Fruit fly (Drosophila melanogaster): ENCODE data around the gene Acyp.

The Acyp gene

DNA sequence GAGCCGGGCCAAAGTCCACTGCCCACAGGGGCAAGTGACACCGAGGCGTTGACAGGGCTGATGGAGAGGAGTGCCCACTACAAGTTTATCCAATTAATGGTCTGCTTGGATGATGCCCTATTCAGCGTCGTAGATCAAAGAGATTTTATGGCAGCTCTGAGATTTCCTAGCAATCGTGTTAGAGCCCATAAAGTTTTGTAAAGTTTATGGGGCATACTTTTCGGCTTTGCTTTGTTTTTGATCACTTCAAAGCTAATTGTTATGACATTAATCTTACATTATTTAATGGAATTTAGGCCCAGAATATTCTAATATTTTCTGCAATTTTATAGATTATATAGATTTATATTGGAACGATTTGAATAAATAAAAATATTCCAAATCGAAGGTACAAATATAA, 48.5 kb downstream of the Acyp start:
- TF ChIP-seq noc (tag; optimal IDR thresholded peaks at IDR 0.05) = no peak
